Fruit fly (Drosophila melanogaster) whole organism, embryonic: ENCODE data around the gene CG14915.

ENCODE experiments used
- Awh ChIP-seq: fragments of 200-800 bp; sonication (Bioruptor generic); IDR thresholded peaks from 2 replicates; pipeline ENCODE4, ENCODE4 v1.3.6; 2022; ENCODE audit warnings: missing biosample characterization, missing genetic modification characterization
- Bgb ChIP-seq: fragments of 200-800 bp; sonication (Bioruptor generic); IDR thresholded peaks from 2 replicates; pipeline ENCODE4 v1.3.6; 2022; ENCODE audit warnings: missing biosample characterization, missing genetic modification characterization; ENCODE audit not compliant: partially characterized antibody
- CG10267 ChIP-seq: fragments of 200-800 bp; sonication (Bioruptor generic); optimal IDR thresholded peaks from 2 replicates; lab custom pipeline; 2018; ENCODE audit warnings: missing biosample characterization, mild to moderate bottlenecking, missing genetic modification characterization, moderate library complexity
- CG11723 ChIP-seq: fragments of 200-800 bp; sonication (Bioruptor generic); optimal IDR thresholded peaks from 2 replicates; lab custom pipeline; 2017; ENCODE audit warnings: missing biosample characterization, mild to moderate bottlenecking, missing genetic modification characterization
- CG12391 ChIP-seq: fragments of 200-800 bp; sonication (Bioruptor generic); optimal IDR thresholded peaks from 3 replicates; lab custom pipeline; 2018; ENCODE audit warnings: missing biosample characterization, mild to moderate bottlenecking, missing genetic modification characterization, moderate library complexity
- CG13123 ChIP-seq: fragments of 200-800 bp; sonication (Bioruptor generic); optimal IDR thresholded peaks from 2 replicates; lab custom pipeline; 2016; ENCODE audit warnings: missing biosample characterization, missing genetic modification characterization
- CG13894 ChIP-seq: fragments of 200-800 bp; sonication (Bioruptor generic); optimal IDR thresholded peaks from 3 replicates; lab custom pipeline; 2018; ENCODE audit warnings: missing biosample characterization, mild to moderate bottlenecking, missing genetic modification characterization, moderate library complexity
- CG15601 ChIP-seq: fragments of 200-800 bp; sonication (Bioruptor generic); optimal IDR thresholded peaks from 3 replicates; lab custom pipeline; 2019; ENCODE audit warnings: missing biosample characterization, mild to moderate bottlenecking, missing genetic modification characterization, moderate library complexity
- CG16813 ChIP-seq: fragments of 200-800 bp; sonication (Bioruptor generic); IDR thresholded peaks from 3 replicates; pipeline ENCODE4 v1.3.6; 2022; ENCODE audit warnings: missing biosample characterization, missing genetic modification characterization; ENCODE audit not compliant: partially characterized antibody
- CG17359 ChIP-seq: fragments of 200-800 bp; sonication (Bioruptor generic); optimal IDR thresholded peaks from 3 replicates; lab custom pipeline; 2018; ENCODE audit warnings: missing biosample characterization, mild to moderate bottlenecking, missing genetic modification characterization, moderate library complexity
- CG17385 ChIP-seq: fragments of 200-800 bp; sonication (Bioruptor generic); optimal IDR thresholded peaks from 3 replicates; lab custom pipeline; 2018; ENCODE audit warnings: missing biosample characterization, mild to moderate bottlenecking, missing genetic modification characterization
- CG17568 ChIP-seq: fragments of 200-800 bp; sonication (Bioruptor generic); optimal IDR thresholded peaks from 2 replicates; lab custom pipeline; 2018; ENCODE audit warnings: missing biosample characterization, mild to moderate bottlenecking, missing genetic modification characterization, moderate library complexity
- CG18476 ChIP-seq: fragments of 200-800 bp; sonication (Bioruptor generic); optimal IDR thresholded peaks from 2 replicates; lab custom pipeline; 2016; ENCODE audit warnings: missing biosample characterization, mild to moderate bottlenecking, missing genetic modification characterization
- CG30020 ChIP-seq: fragments of 200-800 bp; optimal IDR thresholded peaks from 2 replicates; lab custom pipeline; 2019; ENCODE audit warnings: missing biosample characterization, mild to moderate bottlenecking, missing genetic modification characterization, moderate library complexity
- CG3726 ChIP-seq: fragments of 200-800 bp; sonication (Bioruptor generic); IDR thresholded peaks from 3 replicates; pipeline ENCODE4, ENCODE4 v1.3.6; 2022; ENCODE audit warnings: missing biosample characterization, missing genetic modification characterization
- CG4360 ChIP-seq: fragments of 200-800 bp; sonication (Bioruptor generic); IDR thresholded peaks from 2 replicates; pipeline ENCODE4 v1.3.6; 2022; ENCODE audit warnings: missing biosample characterization, missing genetic modification characterization
- CG4854 ChIP-seq: fragments of 200-800 bp; sonication (Bioruptor generic); optimal IDR thresholded peaks from 2 replicates; lab custom pipeline; 2016; ENCODE audit warnings: missing biosample characterization, missing genetic modification characterization, inconsistent platforms
- CG6175 ChIP-seq: fragments of 200-800 bp; sonication (Bioruptor generic); IDR thresholded peaks from 3 replicates; pipeline ENCODE4 v1.3.6; 2022; ENCODE audit warnings: missing biosample characterization, missing genetic modification characterization
- CG6683 ChIP-seq: fragments of 200-800 bp; sonication (Bioruptor generic); optimal IDR thresholded peaks from 2 replicates; lab custom pipeline; 2017; ENCODE audit warnings: missing biosample characterization, mild to moderate bottlenecking, missing genetic modification characterization, missing genetic modification reagents
- CG6689 ChIP-seq: fragments of 200-800 bp; sonication (Bioruptor generic); IDR thresholded peaks from 2 replicates; pipeline ENCODE4 v1.3.6; 2022; ENCODE audit warnings: missing biosample characterization, missing genetic modification characterization
- CG6813 ChIP-seq: fragments of 200-800 bp; sonication (Bioruptor generic); optimal IDR thresholded peaks from 2 replicates; lab custom pipeline; 2017; ENCODE audit warnings: missing biosample characterization, missing genetic modification characterization, mild to moderate bottlenecking, moderate library complexity, missing genetic modification reagents
- CG7556 ChIP-seq: fragments of 200-800 bp; sonication (Bioruptor generic); optimal IDR thresholded peaks from 2 replicates; lab custom pipeline; 2017; ENCODE audit warnings: missing biosample characterization, mild to moderate bottlenecking, missing genetic modification characterization
- CG7928 ChIP-seq: fragments of 200-800 bp; sonication (Bioruptor generic); optimal IDR thresholded peaks from 2 replicates; lab custom pipeline; 2017; ENCODE audit warnings: missing biosample characterization, mild to moderate bottlenecking, missing genetic modification characterization
- CG7963 ChIP-seq: fragments of 200-800 bp; sonication (Bioruptor generic); IDR thresholded peaks from 3 replicates; pipeline ENCODE4 v1.3.6; 2022; ENCODE audit warnings: missing biosample characterization, missing genetic modification characterization; ENCODE audit not compliant: partially characterized antibody
- CG7987 ChIP-seq: fragments of 200-800 bp; sonication (Bioruptor generic); optimal IDR thresholded peaks from 2 replicates; lab custom pipeline; 2018; ENCODE audit warnings: missing biosample characterization, mild to moderate bottlenecking, missing genetic modification characterization, moderate library complexity
- Dfd ChIP-seq, 2 experiments: fragments of >200 bp; optimal IDR thresholded peaks; 2 replicates each; lab custom pipeline; 2017; ENCODE audit warnings: missing biosample characterization in 2 of 2, missing genetic modification characterization in 2 of 2
- Dll ChIP-seq: fragments of 200-800 bp; sonication (Bioruptor generic); IDR thresholded peaks from 4 replicates; pipeline ENCODE4 v1.3.6; 2022; ENCODE audit warnings: missing biosample characterization, missing genetic modification characterization; ENCODE audit not compliant: partially characterized antibody
- Fer2 ChIP-seq: fragments of 200-800 bp; sonication (Bioruptor generic); optimal IDR thresholded peaks from 2 replicates; lab custom pipeline; 2018; ENCODE audit warnings: missing biosample characterization, mild to moderate bottlenecking, missing genetic modification characterization, moderate library complexity
- GATAe ChIP-seq: fragments of 200-800 bp; sonication (Bioruptor generic); conservative IDR thresholded peaks from 2 replicates; pipeline ENCODE4 v1.3.6; 2022; ENCODE audit warnings: missing biosample characterization, missing genetic modification characterization
- Gsc ChIP-seq: fragments of 200-800 bp; sonication (Bioruptor generic); IDR thresholded peaks from 2 replicates; pipeline ENCODE4 v1.3.6; 2022; ENCODE audit warnings: missing biosample characterization, missing genetic modification characterization
- Max ChIP-seq: fragments of 200-800 bp; sonication (Bioruptor generic); optimal IDR thresholded peaks from 2 replicates; lab custom pipeline; 2016; ENCODE audit warnings: missing biosample characterization, mild to moderate bottlenecking, missing genetic modification characterization
- al ChIP-seq: fragments of 200-800 bp; sonication (Bioruptor generic); IDR thresholded peaks from 2 replicates; pipeline ENCODE4 v1.3.6; 2022; ENCODE audit warnings: missing biosample characterization, missing genetic modification characterization
- az2 ChIP-seq: fragments of 200-800 bp; sonication (Bioruptor generic); optimal IDR thresholded peaks from 3 replicates; lab custom pipeline; 2016; ENCODE audit warnings: missing biosample characterization, missing genetic modification characterization
- cad ChIP-seq: fragments of >200 bp; optimal IDR thresholded peaks from 2 replicates; lab custom pipeline; 2017; ENCODE audit warnings: missing biosample characterization, missing genetic modification characterization
- chn ChIP-seq: fragments of 200-800 bp; sonication (Bioruptor generic); optimal IDR thresholded peaks from 2 replicates; lab custom pipeline; 2016; ENCODE audit warnings: missing biosample characterization, missing genetic modification characterization
- dan ChIP-seq: fragments of 200-800 bp; sonication (Bioruptor generic); IDR thresholded peaks from 2 replicates; pipeline ENCODE4 v1.3.6; 2022; ENCODE audit warnings: missing biosample characterization, missing genetic modification characterization
- eve ChIP-seq, 2 experiments: fragments of >200 bp; optimal IDR thresholded peaks; 2 replicates each; lab custom pipeline; 2017; ENCODE audit warnings: missing biosample characterization in 2 of 2, missing genetic modification characterization in 2 of 2
- fd96Cb ChIP-seq: fragments of 200-800 bp; sonication (Bioruptor generic); optimal IDR thresholded peaks from 2 replicates; lab custom pipeline; 2018; ENCODE audit warnings: missing biosample characterization, mild to moderate bottlenecking, missing genetic modification characterization, moderate library complexity
- inv ChIP-seq: fragments of 200-800 bp; sonication (Bioruptor generic); IDR thresholded peaks from 2 replicates; pipeline ENCODE4 v1.3.6; 2022; ENCODE audit warnings: missing biosample characterization, missing genetic modification characterization; ENCODE audit not compliant: partially characterized antibody
- jigr1 ChIP-seq: fragments of 200-800 bp; sonication (Bioruptor generic); IDR thresholded peaks from 3 replicates; pipeline ENCODE4 v1.3.6; 2022; ENCODE audit warnings: missing biosample characterization, missing genetic modification characterization
- kay ChIP-seq: fragments of 200-800 bp; sonication (Bioruptor generic); optimal IDR thresholded peaks from 2 replicates; lab custom pipeline; 2016; ENCODE audit warnings: missing biosample characterization, missing genetic modification characterization
- lov ChIP-seq, 2 experiments: fragments of 200-800 bp in 1 of 2; fragments of >200 bp in 1 of 2; sonication (Bioruptor generic) in 1 of 2; IDR thresholded peaks in 1 of 2; optimal IDR thresholded peaks in 1 of 2; 2 replicates in 1 of 2; 3 replicates in 1 of 2; pipeline versions ENCODE4 v1.3.6 to Lab custom; 2017 to 2022; ENCODE audit warnings: missing biosample characterization in 1 of 2, missing genetic modification characterization in 1 of 2
- nerfin-2 ChIP-seq: fragments of 200-800 bp; sonication (Bioruptor generic); IDR thresholded peaks from 2 replicates; pipeline ENCODE4 v1.3.6; 2022; ENCODE audit warnings: missing biosample characterization, missing genetic modification characterization; ENCODE audit not compliant: partially characterized antibody
- pfk ChIP-seq: fragments of 200-800 bp; sonication (Bioruptor generic); optimal IDR thresholded peaks from 2 replicates; lab custom pipeline; 2018; ENCODE audit warnings: missing biosample characterization, mild to moderate bottlenecking, missing genetic modification characterization, moderate library complexity
- sim ChIP-seq: fragments of 200-800 bp; sonication (Bioruptor generic); IDR thresholded peaks from 2 replicates; pipeline ENCODE4 v1.3.6; 2022; ENCODE audit warnings: missing biosample characterization, missing genetic modification characterization
- sisA ChIP-seq: fragments of 200-800 bp; sonication (Bioruptor generic); IDR thresholded peaks from 2 replicates; pipeline ENCODE4 v1.3.6; 2022; ENCODE audit warnings: missing biosample characterization, missing genetic modification characterization
- tap ChIP-seq: fragments of 200-800 bp; optimal IDR thresholded peaks from 3 replicates; lab custom pipeline; 2019; ENCODE audit warnings: missing biosample characterization, mild to moderate bottlenecking, missing genetic modification characterization, moderate library complexity
- tin ChIP-seq: fragments of 200-800 bp; sonication (Bioruptor generic); optimal IDR thresholded peaks from 3 replicates; lab custom pipeline; 2016; ENCODE audit warnings: missing biosample characterization, missing genetic modification characterization
- twi ChIP-seq: fragments of 200-800 bp; optimal IDR thresholded peaks from 2 replicates; lab custom pipeline; 2019; ENCODE audit warnings: missing biosample characterization, mild to moderate bottlenecking, missing genetic modification characterization, moderate library complexity
- vfl ChIP-seq: fragments of 200-800 bp; sonication (Bioruptor generic); optimal IDR thresholded peaks from 2 replicates; lab custom pipeline; 2016; ENCODE audit warnings: missing biosample characterization, missing genetic modification characterization

CG14915 gene

DNA sequence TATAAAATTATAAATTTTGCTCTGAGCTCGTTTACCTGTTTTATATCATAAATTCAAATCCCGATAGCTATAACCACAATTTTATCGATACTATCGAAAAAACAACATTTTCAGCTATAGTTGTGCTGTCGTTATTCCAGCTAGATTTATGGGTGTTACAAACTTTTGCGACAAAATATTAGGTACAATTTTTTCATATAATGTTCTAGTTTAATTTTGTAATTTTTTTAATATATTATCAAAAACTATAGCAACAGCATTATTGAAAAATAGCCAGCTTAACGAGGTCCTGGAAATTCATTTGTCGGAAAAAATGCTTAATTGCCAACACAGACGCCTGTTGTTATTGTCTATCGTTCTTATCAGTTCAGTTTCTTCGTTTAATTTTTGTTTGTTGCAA, 20.3 kb downstream of the CG14915 start, which contains the start of gene Wdr59 (continued):
- TF ChIP-seq tin (GFP tag; lab: Kevin White, UChicago) = peak; percentile 27
- TF ChIP-seq cad = no peak
- no peak for TF ChIP-seq CG13894 (tag; lab: Kevin White, UChicago)
- no peak for TF ChIP-seq CG17359
- no peak for TF ChIP-seq CG17568 (GFP tag; lab: Kevin White, UChicago)
- no peak for TF ChIP-seq sisA (GFP tag; lab: Robert Waterston, UW)
- peak; percentile 62; the same call in 1 of the 2 replicates for TF ChIP-seq Bgb (GFP tag; lab: Robert Waterston, UW)
- TF ChIP-seq CG7987 (GFP tag; lab: Kevin White, UChicago) = no peak
- TF ChIP-seq Gsc = no peak
- no peak for TF ChIP-seq CG6175 (GFP tag; lab: Robert Waterston, UW)
- TF ChIP-seq CG12391 = peak; percentile 75
- no peak for TF ChIP-seq jigr1
- TF ChIP-seq sim (GFP tag; lab: Robert Waterston, UW) = no peak
- TF ChIP-seq inv (GFP tag; lab: Robert Waterston, UW) = peak; percentile 60
- no peak for TF ChIP-seq eve (GFP tag; optimal IDR thresholded peaks at IDR 0.05; lab: Kevin White, UChicago)
- TF ChIP-seq Dfd (GFP tag; optimal IDR thresholded peaks at IDR 0.05; lab: Kevin White, UChicago) = no peak
- peak; percentile 58 for TF ChIP-seq az2 (GFP tag; lab: Kevin White, UChicago)
- TF ChIP-seq Awh (GFP tag; lab: Robert Waterston, UW) = no peak
- peak; percentile 64 for TF ChIP-seq Max (GFP tag; lab: Kevin White, UChicago)
- TF ChIP-seq CG10267 (tag; lab: Kevin White, UChicago) = peak; percentile 69
- no peak for TF ChIP-seq CG6689 (GFP tag; lab: Robert Waterston, UW)
- TF ChIP-seq CG3726 (GFP tag; lab: Robert Waterston, UW) = no peak
- TF ChIP-seq CG7963 = 0 out of 3 replicates have a peak, but pooled peaks have one; percentile 48
- peak; percentile 65 for TF ChIP-seq CG16813
- no peak for TF ChIP-seq lov (optimal IDR thresholded peaks at IDR 0.05; lab: Kevin White, UChicago)
- no peak for TF ChIP-seq lov (GFP tag; IDR thresholded peaks at IDR 0.05; lab: Robert Waterston, UW)
- no peak for TF ChIP-seq twi (tag; lab: Kevin White, UChicago)
- no peak for TF ChIP-seq dan (GFP tag; lab: Robert Waterston, UW)
- TF ChIP-seq tap (tag; lab: Kevin White, UChicago) = no peak
- TF ChIP-seq al (GFP tag; lab: Robert Waterston, UW) = peak; percentile 26; the same call in 1 of the 2 replicates
- TF ChIP-seq nerfin-2 (GFP tag; lab: Robert Waterston, UW) = peak; percentile 34; the same call in 1 of the 2 replicates
- no peak for TF ChIP-seq CG6813 (GFP tag; lab: Kevin White, UChicago)
- no peak for TF ChIP-seq CG11723 (GFP tag; lab: Kevin White, UChicago)
- TF ChIP-seq GATAe = no peak
- no peak for TF ChIP-seq CG6683 (GFP tag; lab: Kevin White, UChicago)
- no peak for TF ChIP-seq kay (GFP tag; lab: Kevin White, UChicago)
- TF ChIP-seq CG4854 (GFP tag; lab: Kevin White, UChicago) = peak; percentile 9
- TF ChIP-seq vfl = no peak
- no peak for TF ChIP-seq pfk (GFP tag; lab: Kevin White, UChicago)
- no peak for TF ChIP-seq Fer2
- TF ChIP-seq chn (GFP tag; lab: Kevin White, UChicago) = no peak
- TF ChIP-seq CG7928 (GFP tag; lab: Kevin White, UChicago) = peak; percentile 38
- no peak for TF ChIP-seq CG4360 (GFP tag; lab: Robert Waterston, UW)
- TF ChIP-seq CG15601 (tag; lab: Kevin White, UChicago) = no peak
- no peak for TF ChIP-seq CG13123
- TF ChIP-seq fd96Cb (tag; lab: Kevin White, UChicago) = peak; percentile 14
- no peak for TF ChIP-seq CG17385 (GFP tag; lab: Kevin White, UChicago)
- TF ChIP-seq Dll (GFP tag; lab: Robert Waterston, UW) = peak; percentile 89; the same call in 3 of the 4 replicates
- peak; percentile 39 for TF ChIP-seq CG18476
- no peak for TF ChIP-seq CG7556 (GFP tag; lab: Kevin White, UChicago)
- peak; percentile 44 for TF ChIP-seq CG30020 (tag; lab: Kevin White, UChicago)
